Fruit fly (Drosophila melanogaster): ENCODE measurements around the gene CG8924.

The CG8924 gene

dm6 chrX:15940956-15941246, at the start of gene CG8924:
TSS of gene CG8924 (plus strand) at chrX:15941077.
- no peak for TF ChIP-seq CG17801 (GFP tag; optimal IDR thresholded peaks at IDR 0.05; ENCODE audit: partially characterized antibody)

DNA sequence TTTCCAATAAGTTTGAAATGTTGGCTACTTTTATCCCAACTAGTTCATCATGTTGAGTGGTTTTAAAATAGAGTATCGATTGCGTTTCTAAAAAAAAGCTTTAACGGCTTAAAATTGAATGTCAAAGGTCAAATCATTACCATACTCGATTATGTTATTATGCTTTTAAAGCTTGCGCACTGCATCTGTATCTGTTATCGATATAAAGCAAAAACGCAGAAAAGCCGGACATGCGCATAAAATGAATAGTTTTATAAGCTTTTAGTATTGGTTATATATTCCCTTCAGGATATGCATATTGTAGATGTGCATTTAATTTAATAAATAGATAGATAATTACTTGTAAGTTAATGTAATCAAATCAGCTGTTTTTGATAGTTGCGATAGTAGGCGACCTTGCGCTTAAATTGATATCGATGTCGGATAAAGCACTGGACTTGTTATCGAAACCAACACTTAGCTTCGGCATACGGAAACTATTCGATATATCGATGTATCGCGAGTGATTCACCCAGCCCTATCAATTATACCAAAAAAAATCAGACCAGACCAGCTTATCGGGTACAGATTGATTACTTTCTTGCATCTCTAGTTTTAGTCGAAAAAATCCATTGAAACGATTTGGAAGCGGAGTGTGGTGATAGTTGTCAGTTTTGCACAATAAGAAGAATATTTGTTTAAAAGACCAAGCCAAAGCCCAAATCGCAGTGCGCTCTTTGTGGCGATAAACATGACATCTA, 49.1 kb upstream of the CG8924 start, which contains the start of gene shi:
Gene shi (plus strand): TSS at position 511 of the 740 bp plus-strand sequence.
- TF ChIP-seq CG17801 (GFP tag; optimal IDR thresholded peaks at IDR 0.05; ENCODE audit: partially characterized antibody), result peak; percentile 32

DNA sequence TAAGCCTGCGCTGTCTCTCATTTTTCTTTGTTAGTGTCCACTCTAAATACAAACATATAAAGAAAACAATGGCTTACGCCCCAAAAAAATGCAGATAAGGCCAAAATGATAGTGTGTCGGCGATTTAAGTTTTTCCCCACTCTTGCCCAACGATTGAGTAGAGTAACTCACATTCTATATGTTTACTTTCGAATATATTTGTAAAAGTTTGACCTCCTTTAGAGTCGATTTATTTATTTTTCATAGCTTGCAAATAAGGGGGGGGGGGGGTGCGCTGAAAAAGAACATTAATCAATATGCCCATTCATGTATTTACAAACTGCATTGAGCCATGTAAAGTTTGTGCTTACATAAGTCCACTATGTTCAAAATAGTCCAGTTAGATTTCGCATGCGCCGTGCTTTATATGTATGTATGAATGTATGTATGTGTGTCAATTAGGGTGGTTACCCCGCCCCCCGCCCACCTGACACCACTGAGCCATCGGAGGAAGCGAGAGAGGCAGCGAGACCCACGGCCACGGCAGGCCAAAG, 47.1 kb upstream of the CG8924 start:
- no peak for TF ChIP-seq CG17801 (GFP tag; optimal IDR thresholded peaks at IDR 0.05; ENCODE audit: partially characterized antibody)

dm6 chrX:15909564-15910284, 31.2 kb upstream of the CG8924 start, which contains the start of gene CycD:
TSS of gene CycD (minus strand) at chrX:15909676.
- no peak for TF ChIP-seq CG17801 (GFP tag; optimal IDR thresholded peaks at IDR 0.05; ENCODE audit: partially characterized antibody)

DNA sequence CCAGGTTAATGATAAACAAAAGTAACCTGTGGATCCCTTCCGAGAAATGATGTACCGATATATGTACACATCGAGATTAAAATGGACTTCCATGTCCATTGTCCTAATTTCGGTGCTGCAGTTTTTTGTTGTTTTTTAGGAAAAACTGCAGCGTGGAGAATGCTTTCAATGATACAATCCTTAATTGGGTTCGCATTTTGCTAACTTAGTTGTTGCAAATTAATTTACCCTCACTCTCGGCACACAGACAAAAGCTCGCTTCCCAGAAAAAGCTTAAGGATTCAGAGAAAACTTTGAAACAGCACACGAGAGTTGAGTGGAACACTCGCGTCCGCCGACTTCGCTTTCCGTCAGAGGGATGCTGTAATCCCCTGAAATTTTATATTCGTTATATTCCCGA, 30.3 kb upstream of the CG8924 start, which contains the start of gene Lrp4:
Gene Lrp4 (plus strand): TSS at position 301 of the 400 bp plus-strand sequence.
- no peak for TF ChIP-seq CG17801 (GFP tag; optimal IDR thresholded peaks at IDR 0.05; ENCODE audit: partially characterized antibody)

DNA sequence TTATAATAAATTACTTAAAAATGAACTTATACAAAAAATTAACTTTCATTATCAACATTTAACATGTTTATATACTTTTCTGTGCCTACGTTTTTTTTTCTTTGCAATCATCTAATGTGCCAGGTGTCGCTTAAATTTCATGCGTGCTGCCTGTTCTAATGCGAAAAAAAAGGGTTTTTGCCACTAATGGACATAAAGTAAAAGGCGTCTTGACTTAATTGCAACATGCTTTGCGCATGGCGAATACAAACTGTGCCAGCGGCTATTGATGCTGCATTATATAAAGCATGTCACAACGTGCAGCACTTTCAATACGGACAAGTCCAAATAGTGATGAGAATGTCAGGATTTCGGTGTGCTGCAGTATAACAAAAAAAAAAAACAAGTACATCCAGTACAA, 19.2 kb upstream of the CG8924 start, which contains the start of gene CG8916:
Gene CG8916 (plus strand): TSS at position 301 of the 400 bp plus-strand sequence.
- TF ChIP-seq CG17801 (GFP tag; optimal IDR thresholded peaks at IDR 0.05; ENCODE audit: partially characterized antibody), result no peak

DNA sequence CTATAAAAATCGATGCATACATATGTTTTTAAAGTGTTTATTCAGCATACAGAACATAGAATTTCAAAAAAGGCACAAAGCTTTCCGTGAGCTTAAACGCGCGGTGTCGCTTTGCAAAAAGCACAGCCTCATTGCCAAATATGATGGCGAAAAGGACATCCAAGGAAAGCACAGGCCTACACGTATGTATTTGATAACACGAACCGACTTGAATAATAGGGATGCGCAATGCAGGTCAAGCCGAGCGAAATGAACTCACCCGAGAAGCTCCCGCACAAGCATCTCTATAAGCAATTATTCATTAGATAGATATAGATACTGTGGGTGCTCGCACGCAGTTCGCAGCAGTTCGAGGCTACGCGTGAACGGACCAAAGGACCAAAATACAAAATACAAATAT, 16.1 kb upstream of the CG8924 start, which contains the start of gene Lcch3:
Gene Lcch3 (plus strand): TSS at position 301 of the 400 bp plus-strand sequence.
- no peak for TF ChIP-seq CG17801 (GFP tag; optimal IDR thresholded peaks at IDR 0.05; ENCODE audit: partially characterized antibody)

DNA sequence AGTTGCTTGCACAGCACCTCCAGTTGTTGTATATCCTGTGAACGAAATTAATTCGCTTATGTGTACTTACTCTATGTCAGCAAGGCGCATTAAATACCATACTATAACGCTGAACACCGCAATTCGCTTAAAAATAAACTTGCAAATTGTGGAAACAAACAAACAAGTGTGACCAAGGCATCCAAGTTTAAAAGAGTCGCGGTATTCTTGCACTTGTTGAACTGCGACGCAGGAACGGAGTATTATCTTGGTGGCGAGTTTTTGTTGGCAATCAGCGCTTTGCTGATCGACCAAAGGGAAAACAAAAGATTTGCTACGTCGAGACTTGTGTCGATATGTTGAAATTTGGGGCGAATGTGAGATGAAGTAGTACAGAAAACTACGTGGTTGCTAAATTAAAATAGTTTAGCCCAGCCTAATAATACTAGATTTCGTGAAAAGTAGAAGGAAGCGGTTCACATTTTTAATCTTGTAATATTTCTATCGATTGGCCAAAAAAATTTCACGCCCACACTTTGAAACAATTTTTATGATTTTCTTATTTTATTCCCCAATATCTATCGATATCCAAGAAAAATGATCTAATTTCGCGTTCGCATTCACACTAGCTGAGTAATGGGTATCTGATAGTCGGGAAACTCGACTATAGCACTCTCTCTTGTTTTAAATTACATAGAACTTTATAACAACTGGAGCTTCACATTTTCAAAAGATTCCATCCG, 7.2 kb upstream of the CG8924 start, which contains the start of gene Ranbp16:
Gene Ranbp16 (minus strand): TSS at position 364 of the 722 bp plus-strand sequence.
- no peak for TF ChIP-seq CG17801 (GFP tag; optimal IDR thresholded peaks at IDR 0.05; ENCODE audit: partially characterized antibody)

DNA sequence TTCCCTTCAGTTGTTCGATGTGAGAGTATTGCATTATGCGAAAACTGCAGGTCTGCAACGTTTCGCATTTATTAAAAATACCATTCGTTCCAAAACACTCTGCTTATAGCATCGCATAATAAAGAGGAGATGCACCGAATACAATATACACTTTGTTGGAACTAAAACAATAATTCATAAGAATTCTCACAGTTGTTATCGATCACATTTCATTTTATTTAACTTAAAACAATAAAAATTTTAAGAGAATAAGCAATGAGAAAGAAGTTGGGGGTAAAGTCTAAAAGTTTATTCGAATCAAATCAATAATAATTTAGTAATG, 6.7 kb upstream of the CG8924 start:
- TF ChIP-seq CG17801 (GFP tag; optimal IDR thresholded peaks at IDR 0.05; ENCODE audit: partially characterized antibody), result no peak

DNA sequence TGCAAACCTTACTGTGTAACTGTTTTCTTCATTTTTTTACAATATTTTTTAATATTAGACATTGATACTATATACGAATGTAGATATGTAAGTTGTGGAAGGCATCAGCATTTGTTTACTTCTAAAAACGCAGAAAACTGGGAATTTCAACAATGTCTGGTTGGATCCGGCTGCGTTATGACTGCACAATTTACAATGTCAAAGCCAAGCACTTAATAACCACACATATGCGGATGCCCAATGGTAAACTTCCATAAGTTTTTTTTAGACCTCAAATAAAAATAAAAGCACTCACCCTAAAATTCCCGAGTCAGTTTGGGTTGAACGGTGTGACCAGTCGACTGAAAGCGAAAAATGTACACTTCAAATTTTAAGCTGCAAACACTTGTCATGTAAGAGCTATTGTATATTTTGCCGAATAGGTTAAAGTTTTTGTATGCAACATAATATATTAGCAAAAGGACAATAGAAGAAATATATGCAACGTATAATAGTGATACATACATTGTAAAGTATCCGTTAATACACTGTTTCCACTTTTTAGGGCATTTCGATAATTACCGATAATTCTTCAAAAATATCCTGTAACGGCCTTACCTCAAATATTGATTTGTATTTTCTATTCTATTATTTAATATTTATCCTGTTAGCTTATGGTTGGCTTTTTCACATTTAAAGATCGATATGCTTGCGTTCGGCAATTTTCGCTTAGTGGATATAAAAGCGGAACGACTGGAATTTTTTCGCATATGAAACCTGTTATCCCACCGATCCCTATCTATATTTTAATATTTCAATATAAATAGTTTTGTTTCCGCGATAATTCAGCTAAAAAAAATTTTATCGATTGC, 547 bp upstream of the CG8924 start, which contains the start of gene Stim:
Gene Stim (minus strand): TSS at position 347 of the 851 bp plus-strand sequence.
- TF ChIP-seq CG17801 (GFP tag; optimal IDR thresholded peaks at IDR 0.05; ENCODE audit: partially characterized antibody), result no peak

- no peak for TF ChIP-seq CG17801 (GFP tag; optimal IDR thresholded peaks at IDR 0.05; ENCODE audit: partially characterized antibody)
Measured at dm6 chrX:15941527-15941926, 650 bp downstream of the CG8924 start.

- no peak for TF ChIP-seq CG17801 (GFP tag; optimal IDR thresholded peaks at IDR 0.05; ENCODE audit: partially characterized antibody)
Measured at dm6 chrX:15944735-15945323, 4.0 kb downstream of the CG8924 start, which contains the start of gene Rrp47. TSS of gene Rrp47 (plus strand) at chrX:15944897.

DNA sequence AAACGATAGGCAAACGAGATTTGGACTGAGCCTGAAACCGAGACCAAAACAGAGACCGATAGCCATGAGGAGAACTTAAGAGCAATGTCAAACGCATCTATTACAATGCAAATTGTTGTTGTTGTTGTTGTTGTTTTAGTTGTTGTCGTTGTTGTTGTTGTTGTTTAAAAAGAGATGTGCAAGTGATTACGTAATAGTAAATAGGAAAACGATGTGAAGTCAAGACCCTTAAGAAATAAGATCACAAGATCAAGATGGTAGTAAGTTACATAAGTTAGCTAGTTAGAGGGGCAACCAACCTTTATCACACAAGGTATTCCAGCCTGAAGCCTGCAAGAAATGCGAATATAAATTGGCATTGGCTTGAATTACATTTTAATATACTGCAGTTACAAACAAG, 9.2 kb downstream of the CG8924 start:
- TF ChIP-seq CG17801 (GFP tag; optimal IDR thresholded peaks at IDR 0.05; ENCODE audit: partially characterized antibody), result no peak

- TF ChIP-seq CG17801 (GFP tag; optimal IDR thresholded peaks at IDR 0.05; ENCODE audit: partially characterized antibody), result no peak
Measured at dm6 chrX:15969577-15969976, 28.7 kb downstream of the CG8924 start.

All from ovary, adult (tissue).